Fruit fly (Drosophila melanogaster) S2 (cell line): ENCODE results near the gene CG11294.

Experiments used
- CG8478 ChIP-seq: fragments of >200 bp; optimal IDR thresholded peaks from 2 replicates; lab custom pipeline; 2018
- CTCF ChIP-seq, 2 experiments: fragments of >200 bp; optimal IDR thresholded peaks; 2 replicates each; lab custom pipeline; 2018

The CG11294 gene

dm6 chrX:8662247-8662646 lies 31.2 kb downstream of the CG11294 start:
- no peak for TF ChIP-seq CG8478
- no peak for TF ChIP-seq CTCF (optimal IDR thresholded peaks at IDR 0.05; lab: Kevin White, UChicago)

- TF ChIP-seq CG8478 (no peak), CTCF (optimal IDR thresholded peaks at IDR 0.05; lab: Kevin White, UChicago) (no peak)
These were observed 32.1 kb downstream of the CG11294 start for dm6 chrX:8661162-8661807.

- TF ChIP-seq CTCF (optimal IDR thresholded peaks at IDR 0.05; lab: Kevin White, UChicago), result no peak
These were observed 33.1 kb downstream of the CG11294 start for dm6 chrX:8660354-8660753.

dm6 chrX:8658047-8658446 lies 35.4 kb downstream of the CG11294 start:
- TF ChIP-seq CTCF (optimal IDR thresholded peaks at IDR 0.05; lab: Kevin White, UChicago), result no peak
- no peak for TF ChIP-seq CG8478

- TF ChIP-seq CTCF (optimal IDR thresholded peaks at IDR 0.05; lab: Kevin White, UChicago) (no peak), CG8478 (no peak)
These were observed 36.6 kb downstream of the CG11294 start for dm6 chrX:8656550-8657431.

dm6 chrX:8655228-8655627 lies 38.2 kb downstream of the CG11294 start:
- TF ChIP-seq CG8478 (no peak), CTCF (optimal IDR thresholded peaks at IDR 0.05; lab: Kevin White, UChicago) (no peak)

- TF ChIP-seq CG8478, result no peak
- no peak for TF ChIP-seq CTCF (optimal IDR thresholded peaks at IDR 0.05; lab: Kevin White, UChicago)
These were observed 39.3 kb downstream of the CG11294 start for dm6 chrX:8653955-8654589.

dm6 chrX:8650631-8651133 lies 42.7 kb downstream of the CG11294 start, which contains the start of gene oc:
TSS of gene oc (minus strand) at chrX:8650681.
- TF ChIP-seq CG8478, result peak; percentile 46
- peak; percentile 46 to 73 for TF ChIP-seq CTCF (optimal IDR thresholded peaks at IDR 0.05; lab: Kevin White, UChicago)
